Fruit fly (Drosophila melanogaster): ENCODE data around the gene CG17560.
A peak's percentile ranks its signal among the peaks of the same experiment; 100 is the strongest.

The CG17560 gene

DNA sequence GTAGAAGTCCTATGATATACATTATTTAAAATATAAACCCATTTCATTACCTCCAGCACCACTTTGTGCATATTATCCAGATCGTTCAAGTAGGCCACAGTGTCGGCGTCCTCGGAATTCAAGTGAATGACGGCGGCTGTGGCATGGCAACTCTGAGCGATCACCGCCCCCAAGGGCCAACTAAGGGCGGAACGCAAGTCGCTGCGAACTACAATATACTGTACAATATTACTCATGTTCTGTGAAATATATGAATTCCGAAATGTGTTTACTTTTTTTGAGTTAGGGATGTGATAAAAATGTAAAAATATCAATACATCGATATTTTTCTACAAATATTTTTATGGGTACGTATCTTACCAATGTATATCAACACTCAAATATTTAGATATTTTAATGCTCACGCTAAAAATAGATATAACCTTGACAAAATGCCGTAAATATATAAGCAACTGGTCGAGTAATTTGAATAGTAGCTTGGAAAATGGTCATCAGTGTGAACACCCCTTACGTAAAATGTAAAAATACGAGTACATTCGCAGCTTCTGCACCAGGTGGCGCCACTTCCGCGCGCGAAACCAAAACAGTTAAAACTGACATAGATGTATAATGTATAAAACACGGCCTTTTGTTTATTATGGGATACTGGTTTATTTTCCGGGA is 44.1 kb upstream of the CG17560 start, which contains the start of gene CG14903 (continued):
- no peak for TF ChIP-seq Hr78 (GFP tag; optimal IDR thresholded peaks at IDR 0.05)
- no peak for TF ChIP-seq otp (GFP tag; IDR thresholded peaks at IDR 0.05)
- TF ChIP-seq bowl (GFP tag; IDR thresholded peaks at IDR 0.05), result no peak
- TF ChIP-seq crp (GFP tag; optimal IDR thresholded peaks at IDR 0.05), result no peak
- peak; percentile 49; the same call in 1 of the 2 replicates for TF ChIP-seq HLH3B (GFP tag; IDR thresholded peaks at IDR 0.05)
- TF ChIP-seq CG10462 (GFP tag; optimal IDR thresholded peaks at IDR 0.05), result no peak
- peak; percentile 81 for TF ChIP-seq Dll (GFP tag; IDR thresholded peaks at IDR 0.05; ENCODE audit: partially characterized antibody)
- TF ChIP-seq CG14965 (GFP tag; optimal IDR thresholded peaks at IDR 0.05; ENCODE audit: borderline replicate concordance), result no peak
- no peak for TF ChIP-seq CG6689 (GFP tag; IDR thresholded peaks at IDR 0.05)
- peak; percentile 40 for TF ChIP-seq CHES-1-like (GFP tag; optimal IDR thresholded peaks at IDR 0.05)
- TF ChIP-seq toy (GFP tag; IDR thresholded peaks at IDR 0.05), result no peak
- peak; percentile 39 for TF ChIP-seq Ets97D (GFP tag; optimal IDR thresholded peaks at IDR 0.05)
- no peak for TF ChIP-seq CG7963 (GFP tag; IDR thresholded peaks at IDR 0.05; ENCODE audit: partially characterized antibody)
- TF ChIP-seq trh (GFP tag; optimal IDR thresholded peaks at IDR 0.05), result no peak
- peak; percentile 58; the same call in 2 of the 3 replicates for TF ChIP-seq Doc3 (GFP tag; IDR thresholded peaks at IDR 0.05; ENCODE audit: partially characterized antibody)
- TF ChIP-seq sob (GFP tag; IDR thresholded peaks at IDR 0.05), result peak; percentile 7; the same call in 1 of the 2 replicates
- no peak for TF ChIP-seq p53 (GFP tag; optimal IDR thresholded peaks at IDR 0.05)
- TF ChIP-seq CG14860 (GFP tag; IDR thresholded peaks at IDR 0.05; ENCODE audit: partially characterized antibody), result peak; percentile 53; the same call in 2 of the 3 replicates
- no peak for TF ChIP-seq NC2α (GFP tag; optimal IDR thresholded peaks at IDR 0.05)
- no peak for TF ChIP-seq lab (GFP tag; optimal IDR thresholded peaks at IDR 0.05)
- peak; percentile 8 for TF ChIP-seq lilli (GFP tag; optimal IDR thresholded peaks at IDR 0.05)
- peak; percentile 97 for TF ChIP-seq CTCF (GFP tag; optimal IDR thresholded peaks at IDR 0.05)
- TF ChIP-seq CG10431 (GFP tag; optimal IDR thresholded peaks at IDR 0.05), result no peak
- TF ChIP-seq MBD-R2 (GFP tag; IDR thresholded peaks at IDR 0.05), result peak; percentile 87
- 0 out of 3 replicates have a peak, but pooled peaks have one; percentile 17 for TF ChIP-seq Mrtf (GFP tag; IDR thresholded peaks at IDR 0.05)
- peak; percentile 50; the same call in 1 of the 2 replicates for TF ChIP-seq CG31441 (GFP tag; IDR thresholded peaks at IDR 0.05)
- no peak for TF ChIP-seq ap (GFP tag; IDR thresholded peaks at IDR 0.05)
- no peak for TF ChIP-seq CG7556 (GFP tag; optimal IDR thresholded peaks at IDR 0.05)
- TF ChIP-seq CG7271 (tag; optimal IDR thresholded peaks at IDR 0.05), result no peak
- TF ChIP-seq CG17359 (tag; optimal IDR thresholded peaks at IDR 0.05), result no peak
- no peak for TF ChIP-seq twi (tag; optimal IDR thresholded peaks at IDR 0.05)
- TF ChIP-seq Rfx (GFP tag; IDR thresholded peaks at IDR 0.05), result peak; percentile 33; the same call in 1 of the 2 replicates
- TF ChIP-seq cas (GFP tag; IDR thresholded peaks at IDR 0.05), result no peak
- TF ChIP-seq az2 (GFP tag; optimal IDR thresholded peaks at IDR 0.05), result peak; percentile 0
- TF ChIP-seq Fer1 (GFP tag; optimal IDR thresholded peaks at IDR 0.05), result no peak
- TF ChIP-seq CG18011 (GFP tag; optimal IDR thresholded peaks at IDR 0.05), result no peak
- peak; percentile 15 for TF ChIP-seq CG12942 (GFP tag; optimal IDR thresholded peaks at IDR 0.05)
- 0 out of 4 replicates have a peak, but pooled peaks have one; percentile 16 for TF ChIP-seq chinmo (GFP tag; IDR thresholded peaks at IDR 0.05; ENCODE audit: partially characterized antibody)
- no peak for TF ChIP-seq tgo (GFP tag; IDR thresholded peaks at IDR 0.05)
- TF ChIP-seq CG6765 (GFP tag; optimal IDR thresholded peaks at IDR 0.05), result no peak
- peak; percentile 49 for TF ChIP-seq CG2120 (GFP tag; optimal IDR thresholded peaks at IDR 0.05)
- TF ChIP-seq CG4328 (GFP tag; optimal IDR thresholded peaks at IDR 0.05), result no peak
- peak; percentile 94 for TF ChIP-seq Dip2 (GFP tag; IDR thresholded peaks at IDR 0.05)
- peak; percentile 62; the same call in 2 of the 3 replicates for TF ChIP-seq vnd (GFP tag; IDR thresholded peaks at IDR 0.05; ENCODE audit: partially characterized antibody)
- no peak for TF ChIP-seq nerfin-2 (GFP tag; IDR thresholded peaks at IDR 0.05; ENCODE audit: partially characterized antibody)
- peak; percentile 16 for TF ChIP-seq Ssrp (tag; optimal IDR thresholded peaks at IDR 0.05)
- TF ChIP-seq CG11504 (tag; optimal IDR thresholded peaks at IDR 0.05), result peak; percentile 59
- TF ChIP-seq emc (GFP tag; optimal IDR thresholded peaks at IDR 0.05), result no peak
- TF ChIP-seq Atf3 (GFP tag; optimal IDR thresholded peaks at IDR 0.05), result no peak
